Fruit fly (Drosophila melanogaster) whole organism, adult: ENCODE results near the gene Top3beta.

Experiments used
- CG11617 ChIP-seq: fragments of 200-800 bp; sonication (Bioruptor generic); optimal IDR thresholded peaks from 2 replicates; lab custom pipeline; 2017; ENCODE audit warnings: mild to moderate bottlenecking, missing biosample characterization, missing genetic modification reagents, missing genetic modification characterization
- CG14711 ChIP-seq: fragments of 200-800 bp; sonication (Bioruptor generic); optimal IDR thresholded peaks from 2 replicates; lab custom pipeline; 2018; ENCODE audit warnings: missing biosample characterization, mild to moderate bottlenecking, missing genetic modification characterization, moderate library complexity
- CG33017 ChIP-seq: fragments of 200-800 bp; sonication (Bioruptor generic); optimal IDR thresholded peaks from 2 replicates; lab custom pipeline; 2018; ENCODE audit warnings: missing biosample characterization, mild to moderate bottlenecking, missing genetic modification characterization, moderate library complexity
- CG7045 ChIP-seq: fragments of 200-800 bp; sonication (Bioruptor generic); optimal IDR thresholded peaks from 2 replicates; lab custom pipeline; 2017; ENCODE audit warnings: missing biosample characterization, mild to moderate bottlenecking, missing genetic modification characterization
- CG7101 ChIP-seq: fragments of 200-800 bp; sonication (Bioruptor generic); optimal IDR thresholded peaks from 2 replicates; lab custom pipeline; 2018; ENCODE audit warnings: missing biosample characterization, mild to moderate bottlenecking, missing genetic modification characterization, moderate library complexity
- Crg-1 ChIP-seq: fragments of 200-800 bp; sonication (Bioruptor generic); optimal IDR thresholded peaks from 2 replicates; lab custom pipeline; 2016; ENCODE audit warnings: missing biosample characterization, missing genetic modification characterization
- Hr96 ChIP-seq: fragments of 200-800 bp; sonication (Bioruptor generic); optimal IDR thresholded peaks from 2 replicates; lab custom pipeline; 2016; ENCODE audit warnings: missing biosample characterization, missing genetic modification characterization
- Mnt ChIP-seq: fragments of 200-800 bp; sonication (Bioruptor generic); optimal IDR thresholded peaks from 2 replicates; lab custom pipeline; 2016; ENCODE audit warnings: missing biosample characterization, mild to moderate bottlenecking, missing genetic modification characterization
- cic ChIP-seq: fragments of 200-800 bp; sonication (Bioruptor generic); optimal IDR thresholded peaks from 2 replicates; lab custom pipeline; 2017; ENCODE audit warnings: missing biosample characterization, mild to moderate bottlenecking, missing genetic modification characterization, moderate library complexity
- cnc ChIP-seq, 2 experiments: fragments of >200 bp; optimal IDR thresholded peaks; 2 replicates each; lab custom pipeline; 2017
- kay ChIP-seq: fragments of 200-800 bp; sonication (Bioruptor generic); peaks from one replicate; lab custom pipeline; 2016; ENCODE audit warnings: missing biosample characterization, missing genetic modification characterization, borderline replicate concordance
- ovo ChIP-seq: fragments of 200-800 bp; sonication (Bioruptor generic); optimal IDR thresholded peaks from 2 replicates; lab custom pipeline; 2016; ENCODE audit warnings: missing biosample characterization, missing genetic modification characterization
- tj ChIP-seq: fragments of 200-800 bp; sonication (Bioruptor generic); optimal IDR thresholded peaks from 3 replicates; lab custom pipeline; 2017; ENCODE audit warnings: missing biosample characterization, mild to moderate bottlenecking, missing genetic modification characterization, moderate library complexity

DNA sequence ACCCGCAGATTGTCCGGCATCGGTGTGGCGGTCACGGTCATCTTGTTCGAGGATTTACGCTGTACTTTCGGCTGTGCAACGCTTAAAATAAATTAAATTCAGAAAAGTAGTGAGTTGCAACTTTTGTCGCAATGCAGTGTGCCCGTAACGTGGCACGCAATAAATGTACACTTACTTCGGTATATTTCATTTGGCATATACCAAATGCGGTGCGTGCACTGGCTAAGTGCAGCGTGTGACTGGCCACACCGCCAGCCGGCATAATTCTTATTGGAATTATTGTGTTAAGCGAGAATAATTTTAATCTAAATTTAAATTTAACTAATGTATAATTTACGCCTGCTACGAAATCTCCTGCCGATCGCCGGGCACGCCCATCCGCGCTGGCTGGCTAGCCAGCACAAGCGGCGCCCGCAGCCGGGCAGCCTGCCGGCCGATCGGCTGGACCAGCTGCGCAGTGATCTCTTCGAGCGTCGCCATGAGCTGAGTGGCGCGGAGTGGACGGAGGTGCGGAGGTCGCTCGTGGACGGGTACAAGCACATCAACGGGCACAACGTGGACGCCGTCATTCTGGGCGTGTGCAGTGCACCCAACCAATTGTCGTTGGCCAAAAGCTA, 3.4 kb upstream of the Top3beta start, which contains the start of the genes Rpt4 and mldr:
- TF ChIP-seq Hr96 (GFP tag; lab: Kevin White, UChicago) (no peak), Mnt (GFP tag; lab: Kevin White, UChicago) (peak; percentile 23), cic (GFP tag; lab: Kevin White, UChicago) (no peak), CG7045 (GFP tag; lab: Kevin White, UChicago) (no peak), CG14711 (tag; lab: Kevin White, UChicago) (no peak), CG33017 (tag; lab: Kevin White, UChicago) (no peak), Crg-1 (no peak), kay (no peak), CG11617 (GFP tag; lab: Kevin White, UChicago) (no peak), tj (GFP tag; lab: Kevin White, UChicago) (peak; percentile 63), cnc (optimal IDR thresholded peaks at IDR 0.05; lab: Kevin White, UChicago) (peak in 1 of 2 experiments; percentile 71), CG7101 (no peak), ovo (GFP tag; lab: Kevin White, UChicago) (no peak)
